Worm (Caenorhabditis elegans) whole organism, L3 larva: Measurements from ENCODE around the gene F36H1.3.

Experiments
- aly-2 ChIP-seq: fragments of 150-350 bp; optimal IDR thresholded peaks from 2 replicates; lab custom pipeline; 2014; ENCODE audit warnings: missing biosample characterization, missing genetic modification characterization
- ama-1 ChIP-seq: fragments of 150-350 bp; optimal IDR thresholded peaks from 2 replicates; lab custom pipeline; 2018
- elt-1 ChIP-seq: fragments of 150-350 bp; optimal IDR thresholded peaks from 2 replicates; lab custom pipeline; 2014; ENCODE audit warnings: missing biosample characterization, missing genetic modification characterization
- elt-2 ChIP-seq: sonication (generic microtip); optimal IDR thresholded peaks from 2 replicates; lab custom pipeline; 2016; ENCODE audit warnings: missing genetic modification reagents, mild to moderate bottlenecking, missing genetic modification characterization, missing compliant biosample characterization
- pha-4 ChIP-seq: fragments of 150-350 bp; optimal IDR thresholded peaks from 2 replicates; lab custom pipeline; 2014; ENCODE audit warnings: missing biosample characterization, missing genetic modification reagents, missing genetic modification characterization
- pqm-1 ChIP-seq: fragments of 150-350 bp; optimal IDR thresholded peaks from 2 replicates; lab custom pipeline; 2017; ENCODE audit warnings: missing biosample characterization, missing genetic modification characterization, inconsistent platforms

ce11 chrIV:11082153-11082552, 32.2 kb downstream of the F36H1.3 start, which contains the start of gene let-70:
- TF ChIP-seq aly-2 (no peak), elt-2 (tag; lab: Kevin White, UChicago) (no peak), ama-1 (lab: Kevin White, UChicago) (no peak), pha-4 (tag; lab: Kevin White, UChicago) (no peak), pqm-1 (tag; lab: Kevin White, UChicago) (no peak), elt-1 (no peak)
